Worm (Caenorhabditis elegans): ENCODE data around the gene F28D1.6.
A peak's percentile ranks its signal among the peaks of the same experiment; 100 is the strongest.

Gene F28D1.6

ce11 chrIV:12371879-12372278 lies 13.1 kb downstream of the F28D1.6 start, which contains the start of gene wdr-46:
Gene wdr-46, plus strand, starts transcription at chrIV:12372253.
- TF ChIP-seq lsy-2 (tag; optimal IDR thresholded peaks at IDR 0.05) (peak; percentile 99), cnd-1 (tag; optimal IDR thresholded peaks at IDR 0.05) (peak; percentile 25), nhr-28 (tag; optimal IDR thresholded peaks at IDR 0.05) (no peak), nhr-12 (tag; optimal IDR thresholded peaks at IDR 0.05) (no peak), nhr-2 (tag; optimal IDR thresholded peaks at IDR 0.05) (peak; percentile 19), blmp-1 (tag; optimal IDR thresholded peaks at IDR 0.05) (no peak), mep-1 (tag; optimal IDR thresholded peaks at IDR 0.05) (peak; percentile 82), drap-1 (GFP tag; optimal IDR thresholded peaks at IDR 0.05) (no peak), M03D4.4 (tag; optimal IDR thresholded peaks at IDR 0.05) (peak; percentile 10), ceh-39 (tag; optimal IDR thresholded peaks at IDR 0.05) (peak; percentile 8), bed-3 (GFP tag; optimal IDR thresholded peaks at IDR 0.05) (no peak), ces-1 (GFP tag; optimal IDR thresholded peaks at IDR 0.05) (peak; percentile 86), sptf-1 (tag; optimal IDR thresholded peaks at IDR 0.05) (peak; percentile 53), unc-62 (GFP tag; optimal IDR thresholded peaks at IDR 0.05) (peak; percentile 29), nhr-237 (tag; optimal IDR thresholded peaks at IDR 0.05) (peak; percentile 58), lin-13 (tag; optimal IDR thresholded peaks at IDR 0.05) (peak; percentile 40), unc-120 (tag; optimal IDR thresholded peaks at IDR 0.05; ENCODE audit: poor library complexity, severe bottlenecking) (no peak), pha-4 (tag; optimal IDR thresholded peaks at IDR 0.05) (peak; percentile 36), ceh-83 (GFP tag; optimal IDR thresholded peaks at IDR 0.05) (peak; percentile 42), ceh-43 (GFP tag; optimal IDR thresholded peaks at IDR 0.05) (peak; percentile 31), lin-32 (GFP tag; optimal IDR thresholded peaks at IDR 0.05) (no peak)

DNA sequence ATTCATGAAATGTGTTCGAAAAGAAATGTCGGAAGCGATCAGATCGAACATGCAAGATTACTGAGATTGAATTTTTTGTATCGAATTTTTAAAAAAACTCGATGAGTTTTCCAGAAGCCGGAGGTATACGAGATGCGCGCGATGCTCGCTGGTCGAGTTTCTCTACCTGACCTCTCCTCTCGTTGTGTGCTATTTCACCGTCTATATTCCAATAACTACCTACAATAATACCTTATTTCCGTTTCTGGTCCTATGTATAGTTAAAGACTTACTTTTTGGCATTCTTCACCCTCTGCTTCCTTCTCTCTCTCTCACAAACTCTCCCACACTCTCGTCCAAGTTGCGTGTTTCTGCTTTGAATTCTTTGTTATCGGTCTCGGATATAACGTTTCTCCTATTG lies 13.6 kb downstream of the F28D1.6 start:
- TF ChIP-seq nhr-12 (tag; optimal IDR thresholded peaks at IDR 0.05) (no peak), M03D4.4 (tag; optimal IDR thresholded peaks at IDR 0.05) (no peak), mls-2 (tag; optimal IDR thresholded peaks at IDR 0.05) (no peak), drap-1 (GFP tag; optimal IDR thresholded peaks at IDR 0.05) (no peak), zip-8 (tag; optimal IDR thresholded peaks at IDR 0.05) (no peak), elt-1 (tag; optimal IDR thresholded peaks at IDR 0.05; ENCODE audit: borderline replicate concordance, insufficient read depth) (no peak), lin-13 (tag; optimal IDR thresholded peaks at IDR 0.05) (no peak), pha-4 (tag; optimal IDR thresholded peaks at IDR 0.05) (no peak), lsy-2 (tag; optimal IDR thresholded peaks at IDR 0.05) (no peak), hlh-1 (tag; optimal IDR thresholded peaks at IDR 0.05) (no peak), lin-32 (GFP tag; optimal IDR thresholded peaks at IDR 0.05) (no peak), mab-5 (tag; optimal IDR thresholded peaks at IDR 0.05) (no peak), snpc-4 (tag; optimal IDR thresholded peaks at IDR 0.05) (no peak), nhr-76 (tag; optimal IDR thresholded peaks at IDR 0.05) (no peak), ces-1 (GFP tag; optimal IDR thresholded peaks at IDR 0.05) (no peak), bed-3 (GFP tag; optimal IDR thresholded peaks at IDR 0.05) (no peak)

DNA sequence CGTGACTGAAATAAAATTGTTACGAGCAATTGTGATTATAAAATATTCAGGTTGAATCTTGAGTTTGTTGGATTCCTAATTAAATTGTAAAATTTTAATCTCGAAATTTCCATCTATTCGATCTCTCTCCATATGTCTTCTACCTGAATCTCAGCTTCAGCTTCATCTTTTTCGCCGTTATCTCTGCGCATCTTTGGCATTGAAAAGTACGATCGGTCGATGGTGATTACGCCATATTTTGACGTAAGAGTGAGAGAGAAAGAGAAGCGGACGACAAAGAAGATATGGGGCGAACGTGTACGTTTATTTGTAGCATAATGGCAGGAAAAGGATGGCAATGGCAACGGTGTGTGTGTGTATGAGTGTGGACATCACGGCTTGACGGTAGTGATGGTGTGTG lies 18.4 kb downstream of the F28D1.6 start:
- TF ChIP-seq pha-4 (tag; optimal IDR thresholded peaks at IDR 0.05) (no peak), elt-1 (tag; optimal IDR thresholded peaks at IDR 0.05; ENCODE audit: borderline replicate concordance, insufficient read depth) (peak; percentile 94)

DNA sequence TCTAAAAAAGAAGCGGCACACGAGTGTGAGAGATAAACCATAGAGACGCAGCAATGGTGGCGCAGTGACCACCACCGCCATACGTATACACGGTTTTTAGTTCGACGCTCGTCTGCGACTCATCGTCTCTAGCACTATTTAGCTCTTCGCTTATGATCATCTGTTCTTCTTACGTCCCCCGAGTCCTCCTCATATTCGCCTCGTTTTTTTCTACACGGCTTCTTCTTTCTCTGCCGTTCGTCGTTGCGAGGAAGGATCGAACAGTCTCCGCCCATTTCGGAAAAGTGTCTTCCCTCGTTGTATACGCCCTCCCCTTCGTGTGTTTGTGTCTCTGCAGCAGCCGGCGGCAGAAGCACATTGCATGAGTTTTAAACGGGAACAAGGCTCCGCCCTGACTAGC lies 20.0 kb downstream of the F28D1.6 start:
- TF ChIP-seq sptf-1 (tag; optimal IDR thresholded peaks at IDR 0.05) = peak; percentile 4
- no peak for TF ChIP-seq nhr-12 (tag; optimal IDR thresholded peaks at IDR 0.05)

- no peak for TF ChIP-seq flh-1 (GFP tag; optimal IDR thresholded peaks at IDR 0.05)
- TF ChIP-seq mep-1 (tag; optimal IDR thresholded peaks at IDR 0.05) = no peak
- TF ChIP-seq lsy-2 (tag; optimal IDR thresholded peaks at IDR 0.05) = peak; percentile 89
Measured at ce11 chrIV:12361392-12362092, 23.4 kb downstream of the F28D1.6 start, which contains the start of the genes ccr-4 and ZC518.8. Gene ccr-4, plus strand, starts transcription at chrIV:12361542. Gene ZC518.8, minus strand, starts transcription at chrIV:12361908.

DNA sequence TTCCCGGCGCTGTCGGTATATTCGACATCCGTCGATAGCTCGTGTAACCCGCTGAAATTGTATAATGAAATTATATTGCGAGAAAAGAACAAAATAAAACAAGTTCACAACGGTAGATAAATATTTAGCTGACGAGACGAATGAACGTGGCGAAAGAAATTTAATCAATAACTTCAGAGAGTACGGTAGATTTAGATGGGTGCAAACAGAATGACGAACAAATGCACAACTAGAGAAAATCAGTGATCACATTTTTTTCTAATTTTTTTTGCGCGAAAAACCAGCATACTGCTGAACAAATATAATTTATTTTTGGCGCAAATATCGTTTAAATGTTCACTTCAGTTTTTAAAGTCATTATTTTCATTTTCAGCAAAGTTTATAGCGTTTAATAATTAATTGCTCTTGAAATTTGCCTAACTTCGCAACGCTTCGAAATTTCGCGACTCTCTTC lies 24.2 kb downstream of the F28D1.6 start, which contains the start of gene sec-24.2:
Gene sec-24.2, minus strand, starts transcription at position 51 of the 454 bp plus-strand sequence.
- TF ChIP-seq elt-1 (tag; optimal IDR thresholded peaks at IDR 0.05; ENCODE audit: borderline replicate concordance, insufficient read depth) (no peak), lin-32 (GFP tag; optimal IDR thresholded peaks at IDR 0.05) (no peak), bed-3 (GFP tag; optimal IDR thresholded peaks at IDR 0.05) (no peak), mep-1 (tag; optimal IDR thresholded peaks at IDR 0.05) (no peak), cnd-1 (tag; optimal IDR thresholded peaks at IDR 0.05) (no peak), lin-13 (tag; optimal IDR thresholded peaks at IDR 0.05) (no peak), ceh-39 (tag; optimal IDR thresholded peaks at IDR 0.05) (no peak), mab-5 (tag; optimal IDR thresholded peaks at IDR 0.05) (no peak), nhr-76 (tag; optimal IDR thresholded peaks at IDR 0.05) (no peak), nhr-12 (tag; optimal IDR thresholded peaks at IDR 0.05) (no peak), lsy-2 (tag; optimal IDR thresholded peaks at IDR 0.05) (no peak), blmp-1 (tag; optimal IDR thresholded peaks at IDR 0.05) (no peak)

All from whole organism, mixed stage, embryonic.